Worm (Caenorhabditis elegans): ENCODE data around the gene ZK1307.3.

DNA sequence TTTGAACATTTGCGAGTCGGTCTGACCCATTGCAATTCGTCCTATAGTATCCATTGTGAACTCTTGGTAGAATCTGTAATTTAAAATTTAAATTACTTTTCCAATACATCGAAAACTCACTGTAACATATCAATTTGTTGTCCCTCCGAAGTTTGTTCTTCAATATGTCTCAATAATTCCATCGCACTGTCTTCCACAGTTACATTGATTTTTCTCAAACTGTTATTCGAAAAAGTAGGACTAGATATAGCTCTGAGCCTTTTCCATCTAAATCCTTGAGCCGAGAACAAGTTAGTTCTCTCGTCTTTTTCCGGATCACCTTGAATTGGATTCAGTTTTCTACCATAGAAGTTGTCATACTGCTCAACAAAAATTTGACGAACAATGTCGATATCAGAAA is 9.3 kb upstream of the ZK1307.3 start:
- no peak for TF ChIP-seq arid-1 (GFP tag; conservative IDR thresholded peaks at IDR 0.05)
- TF ChIP-seq pha-4 (GFP tag; IDR thresholded peaks at IDR 0.05), result no peak
- TF ChIP-seq pha-4 (tag; optimal IDR thresholded peaks at IDR 0.05), result no peak
- TF ChIP-seq ces-1 (GFP tag; optimal IDR thresholded peaks at IDR 0.05), result no peak
- no peak for TF ChIP-seq zfp-2 (tag; optimal IDR thresholded peaks at IDR 0.05)
- no peak for TF ChIP-seq mdl-1 (tag; optimal IDR thresholded peaks at IDR 0.05)
- no peak for TF ChIP-seq hlh-30 (tag; optimal IDR thresholded peaks at IDR 0.05; ENCODE audit: insufficient read depth)
- no peak for TF ChIP-seq skn-1 (tag; optimal IDR thresholded peaks at IDR 0.05)
- TF ChIP-seq egl-43 (GFP tag; IDR thresholded peaks at IDR 0.05), result no peak
- TF ChIP-seq nhr-11 (tag; optimal IDR thresholded peaks at IDR 0.05), result no peak
- TF ChIP-seq madf-5 (GFP tag; IDR thresholded peaks at IDR 0.05), result no peak
- no peak for TF ChIP-seq dpl-1 (GFP tag; optimal IDR thresholded peaks at IDR 0.05)
- no peak for TF ChIP-seq nhr-6 (tag; optimal IDR thresholded peaks at IDR 0.05)
- TF ChIP-seq nhr-42 (GFP tag; IDR thresholded peaks at IDR 0.05), result no peak
- TF ChIP-seq aly-2 (tag; optimal IDR thresholded peaks at IDR 0.05), result no peak

Measured in whole organism, L4 larva.